Fruit fly (Drosophila melanogaster) whole organism: ENCODE results near the gene CG11601.

Experiments used
- CG8478 ChIP-seq: fragments of >200 bp; optimal IDR thresholded peaks from 2 replicates; lab custom pipeline; 2018; ENCODE audit warnings: inconsistent platforms
- Dll ChIP-seq: fragments of >200 bp; optimal IDR thresholded peaks from 2 replicates; lab custom pipeline; 2017
- EcR ChIP-seq, 2 experiments: fragments of >200 bp; optimal IDR thresholded peaks; 2 replicates each; lab custom pipeline; 2017; ENCODE audit warnings: missing biosample characterization in 2 of 2, missing genetic modification characterization in 2 of 2, missing genetic modification reagents in 2 of 2
- usp ChIP-seq: fragments of >200 bp; optimal IDR thresholded peaks from 2 replicates; lab custom pipeline; 2017; ENCODE audit warnings: missing biosample characterization, missing genetic modification characterization, mixed read lengths

- TF ChIP-seq EcR (GFP tag; optimal IDR thresholded peaks at IDR 0.05; lab: Kevin White, UChicago) (no peak), usp (GFP tag; lab: Kevin White, UChicago) (no peak), CG8478 (lab: Kevin White, UChicago) (no peak), Dll (lab: Kevin White, UChicago) (no peak)
These were observed 35.1 kb downstream of the CG11601 start for dm6 chr2L:247845-248473.
